Fruit fly (Drosophila melanogaster) whole organism, embryonic: ENCODE results near the gene Pgls.

Experiments used
- Blimp-1 ChIP-seq: fragments of 200-800 bp; sonication (Bioruptor generic); optimal IDR thresholded peaks from 3 replicates; lab custom pipeline; 2018; ENCODE audit warnings: missing biosample characterization, missing genetic modification characterization, mild to moderate bottlenecking, moderate library complexity, missing genetic modification reagents
- grn ChIP-seq: fragments of 200-800 bp; sonication (Bioruptor generic); optimal IDR thresholded peaks from 3 replicates; lab custom pipeline; 2017; ENCODE audit warnings: missing biosample characterization, missing genetic modification characterization
- rib ChIP-seq: fragments of 200-800 bp; sonication (Bioruptor generic); IDR thresholded peaks from 2 replicates; pipeline ENCODE4 v1.3.6; 2022; ENCODE audit warnings: missing biosample characterization, missing genetic modification characterization
- zf30C ChIP-seq: fragments of 200-800 bp; sonication (Bioruptor generic); optimal IDR thresholded peaks from 3 replicates; lab custom pipeline; 2018; ENCODE audit warnings: missing biosample characterization, mild to moderate bottlenecking, missing genetic modification characterization

- no peak for TF ChIP-seq grn (GFP tag; lab: Kevin White, UChicago)
- TF ChIP-seq zf30C: no peak
- no peak for TF ChIP-seq Blimp-1 (GFP tag; lab: Kevin White, UChicago)
- TF ChIP-seq rib (GFP tag; lab: Robert Waterston, UW): no peak
These were observed 21.8 kb downstream of the Pgls start, which contains the start of gene CG2157 for dm6 chrX:10869045-10869444.
